Fruit fly (Drosophila melanogaster) whole organism, prepupa: ENCODE measurements around the gene Brf.

ENCODE experiments used
- Blimp-1 ChIP-seq: fragments of 200-800 bp; sonication (Bioruptor generic); optimal IDR thresholded peaks from 3 replicates; lab custom pipeline; 2017; ENCODE audit warnings: missing biosample characterization, missing genetic modification characterization, mild to moderate bottlenecking, moderate library complexity, missing genetic modification reagents
- CG32006 ChIP-seq: fragments of 200-800 bp; sonication (Bioruptor generic); optimal IDR thresholded peaks from 3 replicates; lab custom pipeline; 2017; ENCODE audit warnings: missing biosample characterization, mild to moderate bottlenecking, missing genetic modification characterization
- CG6276 ChIP-seq: fragments of 200-800 bp; sonication (Bioruptor generic); optimal IDR thresholded peaks from 2 replicates; lab custom pipeline; 2017; ENCODE audit warnings: missing biosample characterization, mild to moderate bottlenecking, missing genetic modification characterization
- CG6854 ChIP-seq: fragments of 200-800 bp; sonication (Bioruptor generic); optimal IDR thresholded peaks from 2 replicates; lab custom pipeline; 2017; ENCODE audit warnings: missing biosample characterization, mild to moderate bottlenecking, missing genetic modification characterization
- Ets21C ChIP-seq: fragments of 200-800 bp; sonication (Bioruptor generic); optimal IDR thresholded peaks from 3 replicates; lab custom pipeline; 2016; ENCODE audit warnings: missing biosample characterization, missing genetic modification characterization
- Gug ChIP-seq: fragments of 200-800 bp; sonication (Bioruptor generic); IDR thresholded peaks from 2 replicates; pipeline ENCODE4 v1.3.6; 2022; ENCODE audit warnings: missing biosample characterization, missing genetic modification characterization
- Lpt ChIP-seq: fragments of 200-800 bp; sonication (Bioruptor generic); optimal IDR thresholded peaks from 3 replicates; lab custom pipeline; 2016; ENCODE audit warnings: missing biosample characterization, missing genetic modification characterization
- Sox102F ChIP-seq: fragments of 200-800 bp; sonication (Bioruptor generic); optimal IDR thresholded peaks from 2 replicates; lab custom pipeline; 2016; ENCODE audit warnings: missing biosample characterization, mild to moderate bottlenecking, missing genetic modification characterization
- fkh ChIP-seq: fragments of 200-800 bp; sonication (Bioruptor generic); optimal IDR thresholded peaks from 3 replicates; lab custom pipeline; 2017; ENCODE audit warnings: missing biosample characterization, mild to moderate bottlenecking, missing genetic modification characterization, moderate library complexity
- salr ChIP-seq, 2 experiments: fragments of 200-800 bp; sonication (Bioruptor generic); optimal IDR thresholded peaks; 3 replicates each; lab custom pipeline; 2016 to 2018; ENCODE audit warnings: missing biosample characterization in 2 of 2, missing genetic modification characterization in 2 of 2, mild to moderate bottlenecking in 1 of 2
- spab ChIP-seq: fragments of 200-800 bp; sonication (Bioruptor generic); optimal IDR thresholded peaks from 2 replicates; lab custom pipeline; 2017; ENCODE audit warnings: missing biosample characterization, mild to moderate bottlenecking, missing genetic modification characterization, missing genetic modification reagents
- vri ChIP-seq: fragments of 200-800 bp; sonication (Bioruptor generic); optimal IDR thresholded peaks from 3 replicates; lab custom pipeline; 2016; ENCODE audit warnings: missing biosample characterization, mild to moderate bottlenecking, missing genetic modification characterization

DNA sequence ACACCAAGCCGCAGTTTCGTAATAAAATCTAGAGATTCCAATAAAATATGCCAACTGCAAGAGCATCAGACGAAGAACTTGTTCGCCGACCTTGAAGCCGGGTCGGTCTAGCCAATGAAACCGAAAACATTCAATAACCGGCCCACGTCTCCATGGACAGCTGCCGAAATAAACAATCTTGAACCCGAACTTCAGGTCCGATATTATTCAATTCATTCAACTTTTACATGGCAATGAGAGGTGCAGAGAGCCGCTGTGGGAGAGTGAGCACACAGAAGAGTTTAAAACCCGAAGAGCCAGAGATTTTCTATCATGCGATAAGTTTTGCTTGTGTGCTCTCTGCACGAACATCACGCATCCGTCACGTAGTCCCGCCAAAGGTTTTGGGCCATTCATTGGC is 13.6 kb downstream of the Brf start:
- TF ChIP-seq Lpt (GFP tag; lab: Kevin White, UChicago) = no peak
- no peak for TF ChIP-seq CG6854
- TF ChIP-seq Gug = no peak
- TF ChIP-seq CG32006 = no peak
- TF ChIP-seq spab (GFP tag; lab: Kevin White, UChicago) = no peak
- peak; percentile 9 for TF ChIP-seq Blimp-1 (GFP tag; lab: Kevin White, UChicago)
- no peak for TF ChIP-seq CG6276
- TF ChIP-seq Ets21C (GFP tag; lab: Kevin White, UChicago) = no peak
- TF ChIP-seq Sox102F (GFP tag; lab: Kevin White, UChicago) = no peak
- TF ChIP-seq vri = no peak
- no peak for TF ChIP-seq fkh (GFP tag; lab: Kevin White, UChicago)
- TF ChIP-seq salr (GFP tag; optimal IDR thresholded peaks at IDR 0.05; lab: Kevin White, UChicago) = no peak
